Worm (Caenorhabditis elegans) whole organism, L4/young adult: Measurements from ENCODE around the gene rga-9.

Source experiments
- W03F9.2 ChIP-seq: fragments of 150-350 bp; optimal IDR thresholded peaks from 2 replicates; lab custom pipeline; 2014; ENCODE audit warnings: missing biosample characterization, missing genetic modification characterization
- dao-5 ChIP-seq: sonication (generic microtip); optimal IDR thresholded peaks from 2 replicates; lab custom pipeline; 2016; ENCODE audit warnings: missing genotype, missing genetic modification characterization, moderate library complexity, missing compliant biosample characterization
- him-1 ChIP-seq: sonication (generic microtip); optimal IDR thresholded peaks from 2 replicates; lab custom pipeline; 2016; ENCODE audit warnings: missing genotype, missing genetic modification reagents, missing genetic modification characterization, missing compliant biosample characterization

DNA sequence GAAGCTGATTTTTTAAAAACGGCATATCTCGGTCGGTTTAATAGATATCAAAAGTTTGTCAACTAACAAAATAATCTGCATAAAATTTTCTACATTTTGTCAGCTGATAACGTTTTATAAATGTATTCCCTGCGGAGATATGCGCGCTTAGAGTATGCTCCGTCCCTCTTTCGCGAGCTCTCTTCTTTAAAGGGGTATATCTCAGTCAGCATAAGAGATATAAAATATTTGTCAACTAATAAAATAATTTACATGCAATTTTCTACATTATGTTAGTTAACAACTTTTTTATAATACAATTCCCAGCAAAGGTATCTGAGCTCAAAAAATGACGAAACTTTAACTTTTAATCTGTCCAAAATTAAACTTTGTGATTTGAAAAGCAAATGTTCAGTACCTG lies 2.5 kb upstream of the rga-9 start:
- TF ChIP-seq him-1 (tag; lab: Kevin White, UChicago) (no peak), dao-5 (tag; lab: Kevin White, UChicago) (no peak), W03F9.2 (tag; lab: Kevin White, UChicago) (no peak)
